Fruit fly (Drosophila melanogaster): Measurements from ENCODE around the gene AlaRS.

AlaRS gene

dm6 chr2L:8398721-8399120 is 17.2 kb upstream of the AlaRS start, which contains the start of gene CG13386:
CG13386 (plus strand) TSS chr2L:8399021.
- TF ChIP-seq Eip78C (GFP tag) (no peak), OdsH (GFP tag; optimal IDR thresholded peaks at IDR 0.05) (no peak), CG6163 (GFP tag; IDR thresholded peaks at IDR 0.05) (no peak), Sox102F (GFP tag; optimal IDR thresholded peaks at IDR 0.05) (no peak), topi (GFP tag; optimal IDR thresholded peaks at IDR 0.05) (no peak), dac (GFP tag; optimal IDR thresholded peaks at IDR 0.05) (no peak), CG15336 (GFP tag; IDR thresholded peaks at IDR 0.05) (no peak), CG32006 (GFP tag; optimal IDR thresholded peaks at IDR 0.05) (no peak), CG3919 (GFP tag; optimal IDR thresholded peaks at IDR 0.05) (no peak), CG9139 (GFP tag; optimal IDR thresholded peaks at IDR 0.05) (no peak), Blimp-1 (GFP tag; optimal IDR thresholded peaks at IDR 0.05) (no peak), CG10631 (GFP tag; optimal IDR thresholded peaks at IDR 0.05) (no peak), Hr38 (GFP tag; optimal IDR thresholded peaks at IDR 0.05) (no peak), CG8119 (GFP tag; IDR thresholded peaks at IDR 0.05) (no peak), net (GFP tag; optimal IDR thresholded peaks at IDR 0.05) (no peak), svp (GFP tag) (no peak), CG1621 (tag; optimal IDR thresholded peaks at IDR 0.05) (no peak), CG11902 (GFP tag; optimal IDR thresholded peaks at IDR 0.05) (no peak), CG7368 (GFP tag; optimal IDR thresholded peaks at IDR 0.05) (no peak), eg (GFP tag; IDR thresholded peaks at IDR 0.05) (no peak)

dm6 chr2L:8395996-8396699 is 14.6 kb upstream of the AlaRS start, which contains the start of the genes Peritrophin-15a and CG13385:
Peritrophin-15a (minus strand) TSS chr2L:8396096.
CG13385 (plus strand) TSS chr2L:8396649.
- TF ChIP-seq Ets96B (tag; optimal IDR thresholded peaks at IDR 0.05) (no peak), spab (GFP tag; optimal IDR thresholded peaks at IDR 0.05) (no peak), Eip75B (GFP tag; optimal IDR thresholded peaks at IDR 0.05) (no peak), CG11294 (GFP tag; IDR thresholded peaks at IDR 0.05) (no peak), Eip93F (GFP tag; optimal IDR thresholded peaks at IDR 0.05) (no peak), acj6 (GFP tag; optimal IDR thresholded peaks at IDR 0.05) (no peak), Eip78C (GFP tag) (no peak), Hr4 (GFP tag; optimal IDR thresholded peaks at IDR 0.05) (no peak), CG1621 (tag; optimal IDR thresholded peaks at IDR 0.05) (no peak), fkh (GFP tag; optimal IDR thresholded peaks at IDR 0.05) (no peak), salr (GFP tag; optimal IDR thresholded peaks at IDR 0.05) (no peak), fd85E (GFP tag; optimal IDR thresholded peaks at IDR 0.05) (no peak), CG6854 (GFP tag; optimal IDR thresholded peaks at IDR 0.05) (no peak), CG9139 (GFP tag; optimal IDR thresholded peaks at IDR 0.05) (no peak), CG3919 (GFP tag; optimal IDR thresholded peaks at IDR 0.05) (no peak), Lpt (GFP tag; optimal IDR thresholded peaks at IDR 0.05) (no peak), lz (GFP tag; optimal IDR thresholded peaks at IDR 0.05) (no peak), CG11762 (GFP tag; optimal IDR thresholded peaks at IDR 0.05; ENCODE audit: insufficient read depth) (no peak), CG10669 (GFP tag; optimal IDR thresholded peaks at IDR 0.05) (no peak)

dm6 chr2L:8394840-8395239 is 13.3 kb upstream of the AlaRS start, which contains the start of gene Peritrophin-15b:
Peritrophin-15b (minus strand) TSS chr2L:8394940.
- TF ChIP-seq CG11294 (GFP tag; IDR thresholded peaks at IDR 0.05) (no peak), dac (GFP tag; optimal IDR thresholded peaks at IDR 0.05) (no peak), acj6 (GFP tag; optimal IDR thresholded peaks at IDR 0.05) (no peak), spab (GFP tag; optimal IDR thresholded peaks at IDR 0.05) (no peak), Met (GFP tag; optimal IDR thresholded peaks at IDR 0.05) (no peak), Ets96B (tag; optimal IDR thresholded peaks at IDR 0.05) (no peak), Eip75B (GFP tag; optimal IDR thresholded peaks at IDR 0.05) (no peak), eg (GFP tag; IDR thresholded peaks at IDR 0.05) (no peak), CG11902 (GFP tag; optimal IDR thresholded peaks at IDR 0.05) (no peak), CG10631 (GFP tag; optimal IDR thresholded peaks at IDR 0.05) (no peak), CG6276 (GFP tag; optimal IDR thresholded peaks at IDR 0.05) (no peak), CG6792 (GFP tag; optimal IDR thresholded peaks at IDR 0.05) (no peak), Ets21C (GFP tag; optimal IDR thresholded peaks at IDR 0.05) (no peak), CG3032 (tag; optimal IDR thresholded peaks at IDR 0.05) (no peak)
